Worm (Caenorhabditis elegans) whole organism, L2 larva: ENCODE measurements around the gene eat-20.

Experiments used
- C34F6.9 ChIP-seq: fragments of 150-350 bp; optimal IDR thresholded peaks from 2 replicates; lab custom pipeline; 2014; ENCODE audit warnings: missing biosample characterization, missing genetic modification characterization
- F13H6.1 ChIP-seq: sonication (generic microtip); optimal IDR thresholded peaks from 2 replicates; lab custom pipeline; 2016; ENCODE audit warnings: missing genetic modification characterization, missing compliant biosample characterization
- R02D3.7 ChIP-seq: fragments of 150-350 bp; optimal IDR thresholded peaks from 2 replicates; lab custom pipeline; 2014; ENCODE audit warnings: missing biosample characterization, missing genetic modification characterization
- Y55F3AM.14 ChIP-seq: fragments of 200-800 bp; sonication (Bioruptor generic); optimal IDR thresholded peaks from 2 replicates; lab custom pipeline; 2018; ENCODE audit warnings: mild to moderate bottlenecking, missing genetic modification characterization, missing compliant biosample characterization
- alr-1 ChIP-seq: fragments of 150-350 bp; optimal IDR thresholded peaks from 2 replicates; lab custom pipeline; 2014; ENCODE audit warnings: missing biosample characterization, missing genetic modification characterization
- aly-2 ChIP-seq: fragments of 150-350 bp; optimal IDR thresholded peaks from 2 replicates; lab custom pipeline; 2014; ENCODE audit warnings: missing biosample characterization, missing genetic modification characterization
- ceh-16 ChIP-seq: fragments of 150-350 bp; optimal IDR thresholded peaks from 2 replicates; lab custom pipeline; 2014; ENCODE audit warnings: missing biosample characterization, missing genetic modification characterization
- ceh-82 ChIP-seq: fragments of 150-350 bp; optimal IDR thresholded peaks from 2 replicates; lab custom pipeline; 2014; ENCODE audit warnings: missing biosample characterization, missing genetic modification characterization
- crh-2 ChIP-seq: sonication (generic microtip); optimal IDR thresholded peaks from 2 replicates; lab custom pipeline; 2017; ENCODE audit warnings: missing biosample characterization, missing genetic modification characterization
- dmd-4 ChIP-seq: sonication (generic microtip); optimal IDR thresholded peaks from 2 replicates; lab custom pipeline; 2017; ENCODE audit warnings: missing biosample characterization, missing genetic modification characterization
- egl-27 ChIP-seq: sonication (generic microtip); optimal IDR thresholded peaks from 3 replicates; lab custom pipeline; 2017; ENCODE audit warnings: missing biosample characterization, missing genetic modification reagents, missing genetic modification characterization
- elt-1 ChIP-seq: fragments of 150-350 bp; optimal IDR thresholded peaks from 2 replicates; lab custom pipeline; 2014; ENCODE audit warnings: missing biosample characterization, missing genetic modification characterization
- elt-3 ChIP-seq: sonication (generic microtip); optimal IDR thresholded peaks from 2 replicates; lab custom pipeline; 2017; ENCODE audit warnings: missing biosample characterization, missing genetic modification characterization
- fos-1 ChIP-seq: fragments of 150-350 bp; optimal IDR thresholded peaks from 2 replicates; lab custom pipeline; 2014; ENCODE audit warnings: missing biosample characterization, missing genetic modification characterization
- gmeb-1 ChIP-seq: fragments of 150-350 bp; optimal IDR thresholded peaks from 2 replicates; lab custom pipeline; 2014; ENCODE audit warnings: missing biosample characterization, missing genetic modification characterization
- lin-11 ChIP-seq: fragments of 150-350 bp; sonication (generic microtip); optimal IDR thresholded peaks from 2 replicates; lab custom pipeline; 2014; ENCODE audit warnings: missing biosample characterization, missing genetic modification characterization, inconsistent platforms, mixed read lengths
- lin-13 ChIP-seq: fragments of 150-350 bp; optimal IDR thresholded peaks from 2 replicates; lab custom pipeline; 2014; ENCODE audit warnings: missing biosample characterization, missing genetic modification reagents, missing genetic modification characterization
- lin-39 ChIP-seq: fragments of 150-350 bp; optimal IDR thresholded peaks from 2 replicates; lab custom pipeline; 2014; ENCODE audit warnings: missing biosample characterization, missing genetic modification reagents, missing genetic modification characterization
- lsy-2 ChIP-seq, 2 experiments: fragments of 150-350 bp in 1 of 2; sonication (generic microtip) in 1 of 2; optimal IDR thresholded peaks; 2 replicates each; lab custom pipeline; 2014 to 2017; ENCODE audit warnings: missing biosample characterization in 2 of 2, missing genetic modification characterization in 2 of 2
- mab-5 ChIP-seq: fragments of 150-350 bp; optimal IDR thresholded peaks from 2 replicates; lab custom pipeline; 2014; ENCODE audit warnings: missing biosample characterization, missing genetic modification characterization
- mbf-1 ChIP-seq: sonication (generic microtip); optimal IDR thresholded peaks from 2 replicates; lab custom pipeline; 2017; ENCODE audit warnings: missing biosample characterization, missing genetic modification characterization
- nhr-12 ChIP-seq: fragments of 150-350 bp; optimal IDR thresholded peaks from 2 replicates; lab custom pipeline; 2014; ENCODE audit warnings: missing biosample characterization, missing genetic modification characterization
- nhr-21 ChIP-seq: fragments of 150-350 bp; optimal IDR thresholded peaks from 2 replicates; lab custom pipeline; 2014; ENCODE audit warnings: missing biosample characterization, missing genetic modification characterization
- nhr-23 ChIP-seq: fragments of 150-350 bp; optimal IDR thresholded peaks from 2 replicates; lab custom pipeline; 2014; ENCODE audit warnings: missing biosample characterization, missing genetic modification reagents, missing genetic modification characterization
- nhr-237 ChIP-seq: fragments of 150-350 bp; optimal IDR thresholded peaks from 2 replicates; lab custom pipeline; 2014; ENCODE audit warnings: missing biosample characterization, missing genetic modification characterization
- nhr-25 ChIP-seq: fragments of 150-350 bp; sonication (generic microtip); optimal IDR thresholded peaks from 3 replicates; lab custom pipeline; 2014; ENCODE audit warnings: missing biosample characterization, missing genetic modification characterization
- nhr-6 ChIP-seq: fragments of 150-350 bp; optimal IDR thresholded peaks from 2 replicates; lab custom pipeline; 2014; ENCODE audit warnings: missing biosample characterization, missing genetic modification characterization
- nhr-77 ChIP-seq: fragments of 150-350 bp; optimal IDR thresholded peaks from 2 replicates; lab custom pipeline; 2014; ENCODE audit warnings: missing biosample characterization, missing genetic modification characterization
- peb-1 ChIP-seq: fragments of 150-350 bp; optimal IDR thresholded peaks from 2 replicates; lab custom pipeline; 2014; ENCODE audit warnings: missing biosample characterization, missing genetic modification characterization
- sem-4 ChIP-seq: fragments of 150-350 bp; optimal IDR thresholded peaks from 2 replicates; lab custom pipeline; 2014; ENCODE audit warnings: missing biosample characterization, missing genetic modification reagents, missing genetic modification characterization
- sma-3 ChIP-seq: sonication (generic microtip); optimal IDR thresholded peaks from 2 replicates; lab custom pipeline; 2016; ENCODE audit warnings: missing genetic modification reagents, missing genetic modification characterization, missing compliant biosample characterization
- sma-9 ChIP-seq, 2 experiments: fragments of 150-350 bp in 1 of 2; sonication (generic microtip) in 1 of 2; optimal IDR thresholded peaks; 2 replicates each; lab custom pipeline; 2014 to 2016; ENCODE audit warnings: missing genetic modification characterization in 2 of 2, mild to moderate bottlenecking in 1 of 2, missing biosample characterization in 1 of 2, missing compliant biosample characterization in 1 of 2, missing genetic modification reagents in 1 of 2, moderate library complexity in 1 of 2
- snpc-4 ChIP-seq: fragments of 150-350 bp; optimal IDR thresholded peaks from 2 replicates; lab custom pipeline; 2014; ENCODE audit warnings: missing biosample characterization, missing genetic modification characterization
- unc-39 ChIP-seq: fragments of 150-350 bp; optimal IDR thresholded peaks from 2 replicates; lab custom pipeline; 2014; ENCODE audit warnings: missing biosample characterization, missing genetic modification characterization
- unc-55 ChIP-seq: fragments of 150-350 bp; sonication (generic microtip); optimal IDR thresholded peaks from 3 replicates; lab custom pipeline; 2014; ENCODE audit warnings: missing biosample characterization, missing genetic modification reagents, missing genetic modification characterization
- unc-62 ChIP-seq: fragments of 150-350 bp; optimal IDR thresholded peaks from 2 replicates; lab custom pipeline; 2014; ENCODE audit warnings: missing biosample characterization, missing genetic modification reagents, missing genetic modification characterization
- zag-1 ChIP-seq: fragments of 150-350 bp; optimal IDR thresholded peaks from 2 replicates; lab custom pipeline; 2014; ENCODE audit warnings: missing biosample characterization, missing genetic modification characterization
- ztf-1 ChIP-seq: fragments of 200-800 bp; sonication (Bioruptor generic); conservative IDR thresholded peaks from 2 replicates; pipeline ENCODE4 v1.3.6; 2022; ENCODE audit warnings: missing genetic modification characterization, missing compliant biosample characterization
- ztf-4 ChIP-seq: fragments of 150-350 bp; optimal IDR thresholded peaks from 2 replicates; lab custom pipeline; 2014; ENCODE audit warnings: missing biosample characterization, missing genetic modification characterization

Gene eat-20

DNA sequence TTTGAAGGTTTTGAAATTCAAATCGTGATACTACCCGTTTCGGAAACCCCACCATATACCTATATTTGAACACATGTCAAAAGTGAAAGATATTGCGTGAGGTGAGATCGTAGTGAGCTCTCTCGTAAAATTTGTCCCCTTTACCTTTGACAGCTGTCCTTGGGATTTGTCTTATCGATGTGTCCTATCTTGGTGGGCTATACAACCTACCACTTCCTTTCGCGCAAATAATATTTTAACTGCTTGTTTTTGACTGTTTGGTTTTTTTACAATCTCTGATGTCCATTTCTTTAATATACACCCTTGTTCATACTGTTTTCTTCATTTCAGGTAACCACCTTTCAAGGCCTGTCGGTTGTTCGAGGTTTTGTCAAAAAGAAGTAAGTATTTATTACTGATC, at the start of gene eat-20:
TSS of gene eat-20 (plus strand) at position 331 of the 400 bp plus-strand sequence.
- TF ChIP-seq nhr-77 (tag; lab: Kevin White, UChicago), result no peak
- TF ChIP-seq fos-1 (tag; lab: Kevin White, UChicago), result no peak
- no peak for TF ChIP-seq lin-11
- TF ChIP-seq Y55F3AM.14 (GFP tag; lab: Kevin White, UChicago), result no peak
- TF ChIP-seq lin-13 (GFP tag; lab: Kevin White, UChicago), result no peak
- no peak for TF ChIP-seq mbf-1
- TF ChIP-seq dmd-4 (tag; lab: Kevin White, UChicago), result no peak
- TF ChIP-seq unc-39, result no peak
- no peak for TF ChIP-seq sem-4
- no peak for TF ChIP-seq nhr-6 (tag; lab: Kevin White, UChicago)
- no peak for TF ChIP-seq unc-62 (GFP tag; lab: Kevin White, UChicago)
- TF ChIP-seq elt-1 (tag; lab: Kevin White, UChicago), result no peak
- TF ChIP-seq lsy-2 (tag; optimal IDR thresholded peaks at IDR 0.05; lab: Kevin White, UChicago), result no peak
- no peak for TF ChIP-seq sma-9 (GFP tag; optimal IDR thresholded peaks at IDR 0.05; lab: Kevin White, UChicago)
- no peak for TF ChIP-seq sma-9 (tag; optimal IDR thresholded peaks at IDR 0.05; lab: Kevin White, UChicago)
- no peak for TF ChIP-seq unc-55
- no peak for TF ChIP-seq R02D3.7 (tag; lab: Kevin White, UChicago)
- TF ChIP-seq aly-2 (tag; lab: Kevin White, UChicago), result no peak
- TF ChIP-seq peb-1 (tag; lab: Kevin White, UChicago), result no peak
- no peak for TF ChIP-seq elt-3
- no peak for TF ChIP-seq nhr-12 (tag; lab: Kevin White, UChicago)

DNA sequence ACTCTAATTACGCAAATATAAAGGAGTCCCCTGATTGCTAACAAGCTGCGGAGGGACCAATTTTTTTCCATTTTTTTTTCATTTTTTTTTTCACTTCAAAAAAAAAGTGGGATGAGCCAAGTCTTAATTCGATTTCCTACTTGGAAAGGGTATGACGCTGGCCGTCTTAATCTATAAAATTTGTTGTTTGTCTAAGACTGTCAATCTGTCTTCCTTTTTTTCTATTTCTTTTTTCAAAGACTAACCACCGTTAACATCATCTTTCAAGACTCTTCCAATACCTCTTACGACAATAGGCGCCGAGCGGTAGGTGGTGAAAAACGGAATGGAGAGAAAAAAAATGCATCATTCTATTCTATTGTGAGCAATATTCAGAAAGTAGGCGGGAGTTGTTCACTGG, 44.8 kb upstream of the eat-20 start:
- TF ChIP-seq lsy-2 (tag; optimal IDR thresholded peaks at IDR 0.05; lab: Kevin White, UChicago) (no peak), sma-3 (GFP tag; lab: Kevin White, UChicago) (no peak), ztf-1 (GFP tag; lab: Robert Waterston, UW) (no peak), lin-39 (tag; lab: Kevin White, UChicago) (no peak), unc-39 (no peak), alr-1 (no peak), Y55F3AM.14 (GFP tag; lab: Kevin White, UChicago) (no peak), nhr-21 (tag; lab: Kevin White, UChicago) (no peak), lin-13 (GFP tag; lab: Kevin White, UChicago) (no peak), nhr-6 (tag; lab: Kevin White, UChicago) (no peak), nhr-237 (tag; lab: Kevin White, UChicago) (no peak)
- TF ChIP-seq, all 48 proteins: peak for 0

ce11 chrX:15466032-15466431, 43.8 kb upstream of the eat-20 start, which contains the start of gene sprr-1:
Gene sprr-1, plus strand, starts transcription at chrX:15466300.
- TF ChIP-seq gmeb-1 (tag; lab: Kevin White, UChicago) (no peak), mab-5 (tag; lab: Kevin White, UChicago) (no peak), ztf-4 (tag; lab: Kevin White, UChicago) (no peak)

- peak; percentile 24 for TF ChIP-seq snpc-4 (tag; lab: Kevin White, UChicago)
- no peak for TF ChIP-seq nhr-21 (tag; lab: Kevin White, UChicago)
These were observed 41.2 kb upstream of the eat-20 start for ce11 chrX:15468657-15469056.

DNA sequence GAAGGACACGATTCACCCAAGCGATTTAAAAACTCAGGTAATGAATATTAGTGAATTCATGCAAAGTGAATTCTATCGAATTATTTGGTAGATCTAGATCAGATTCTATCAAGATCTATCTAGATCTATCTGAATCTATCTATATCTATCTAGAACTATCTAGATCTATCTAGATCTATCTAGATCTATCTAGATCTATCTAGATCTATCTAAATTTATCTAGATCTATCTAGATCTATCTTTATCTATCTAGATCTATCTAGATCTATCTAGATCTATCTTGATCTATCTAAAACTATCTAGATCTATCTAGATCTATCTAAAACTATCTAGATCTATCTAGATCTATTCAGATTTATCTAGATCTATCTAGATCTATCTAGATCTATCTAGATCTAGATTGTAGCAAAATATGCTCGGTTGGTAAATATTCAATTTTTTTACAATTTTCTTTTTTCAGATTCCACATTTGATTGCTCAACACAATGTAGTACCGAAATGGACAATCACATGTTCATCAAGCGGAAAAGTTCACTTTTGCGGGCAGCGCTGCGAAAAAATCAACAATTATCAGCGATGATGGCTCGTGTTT, 39.8 kb upstream of the eat-20 start:
- no peak for TF ChIP-seq Y55F3AM.14 (GFP tag; lab: Kevin White, UChicago)
- no peak for TF ChIP-seq sma-9 (GFP tag; optimal IDR thresholded peaks at IDR 0.05; lab: Kevin White, UChicago)
- no peak for TF ChIP-seq sma-9 (tag; optimal IDR thresholded peaks at IDR 0.05; lab: Kevin White, UChicago)
- TF ChIP-seq fos-1 (tag; lab: Kevin White, UChicago), result no peak
- peak; percentile 86 for TF ChIP-seq sem-4
- TF ChIP-seq ztf-1 (GFP tag; lab: Robert Waterston, UW), result no peak
- no peak for TF ChIP-seq ceh-16 (tag; lab: Kevin White, UChicago)
- no peak for TF ChIP-seq zag-1 (tag; lab: Kevin White, UChicago)
- no peak for TF ChIP-seq sma-3 (GFP tag; lab: Kevin White, UChicago)
- no peak for TF ChIP-seq alr-1
- no peak for TF ChIP-seq unc-39
- TF ChIP-seq mab-5 (tag; lab: Kevin White, UChicago), result no peak
- TF ChIP-seq unc-55, result no peak
- no peak for TF ChIP-seq nhr-77 (tag; lab: Kevin White, UChicago)
- peak; percentile 76 for TF ChIP-seq egl-27
- TF ChIP-seq nhr-23, result no peak
- TF ChIP-seq snpc-4 (tag; lab: Kevin White, UChicago), result no peak
- TF ChIP-seq nhr-237 (tag; lab: Kevin White, UChicago), result no peak
- TF ChIP-seq crh-2 (tag; lab: Kevin White, UChicago), result no peak
- no peak for TF ChIP-seq ceh-82 (tag; lab: Kevin White, UChicago)
- no peak for TF ChIP-seq ztf-4 (tag; lab: Kevin White, UChicago)
- peak; percentile 67 for TF ChIP-seq elt-1 (tag; lab: Kevin White, UChicago)
- no peak for TF ChIP-seq C34F6.9 (tag; lab: Kevin White, UChicago)
- no peak for TF ChIP-seq elt-3
- no peak for TF ChIP-seq F13H6.1 (tag; lab: Kevin White, UChicago)
- TF ChIP-seq R02D3.7 (tag; lab: Kevin White, UChicago), result no peak
- no peak for TF ChIP-seq lin-11
- TF ChIP-seq nhr-25 (tag; lab: Kevin White, UChicago), result no peak
- TF ChIP-seq, all 48 proteins: peak for 3
